Worm (Caenorhabditis elegans): ENCODE results near the gene epic-1.
A peak's percentile ranks its signal among the peaks of the same experiment; 100 is the strongest.

Gene epic-1

DNA sequence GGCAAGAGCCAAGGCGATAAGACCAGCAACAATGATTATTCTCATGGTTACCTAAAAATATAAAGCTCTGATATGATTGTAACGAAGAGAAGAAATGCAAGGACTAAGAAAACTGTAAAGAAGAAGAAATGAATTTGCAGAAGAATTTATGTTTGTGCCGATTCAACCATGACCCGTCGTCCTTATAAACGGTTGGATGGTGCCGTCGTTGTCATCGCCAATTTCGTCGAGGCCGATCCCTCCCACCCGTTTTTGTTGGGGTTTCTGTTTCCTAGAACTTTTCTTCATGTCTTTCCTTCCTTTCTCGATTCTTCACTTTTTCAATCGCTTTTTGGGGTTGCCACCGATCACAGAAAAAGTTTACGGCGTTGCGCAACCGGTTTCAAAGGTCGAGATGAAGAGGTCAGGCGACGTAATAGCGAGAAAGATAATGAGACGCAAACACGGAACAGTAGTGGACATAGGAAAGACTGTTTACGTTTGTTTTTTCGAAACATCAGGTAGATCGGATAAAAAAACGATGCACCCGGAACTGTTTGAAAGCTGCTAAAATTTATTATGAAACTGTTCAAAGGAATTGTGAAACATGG lies at the start of gene epic-1:
Gene epic-1, minus strand, starts transcription at position 51 of the 590 bp plus-strand sequence.
- TF ChIP-seq attf-4 (tag; optimal IDR thresholded peaks at IDR 0.05) (no peak), saeg-2 (GFP tag; IDR thresholded peaks at IDR 0.05) (no peak), madf-9 (GFP tag; conservative IDR thresholded peaks at IDR 0.05) (no peak), dpl-1 (GFP tag; optimal IDR thresholded peaks at IDR 0.05) (no peak), egl-27 (tag; optimal IDR thresholded peaks at IDR 0.05) (no peak), aha-1 (tag) (peak; percentile 55), ZK546.5 (tag; optimal IDR thresholded peaks at IDR 0.05) (no peak), hif-1 (tag; optimal IDR thresholded peaks at IDR 0.05) (no peak), tag-97 (GFP tag; IDR thresholded peaks at IDR 0.05) (no peak), ztf-11 (tag; optimal IDR thresholded peaks at IDR 0.05) (no peak), mep-1 (tag; optimal IDR thresholded peaks at IDR 0.05) (peak; percentile 33), nhr-111 (GFP tag; optimal IDR thresholded peaks at IDR 0.05) (no peak), lin-38 (GFP tag; IDR thresholded peaks at IDR 0.05) (no peak), set-16 (GFP tag; IDR thresholded peaks at IDR 0.05) (no peak), unc-130 (GFP tag; optimal IDR thresholded peaks at IDR 0.05) (no peak), dmd-6 (GFP tag; IDR thresholded peaks at IDR 0.05) (peak; percentile 32; the same call in 1 of the 2 replicates), dve-1 (tag; optimal IDR thresholded peaks at IDR 0.05; ENCODE audit: insufficient read depth) (peak; percentile 18), pqm-1 (tag; optimal IDR thresholded peaks at IDR 0.05) (no peak), daf-12 (tag; optimal IDR thresholded peaks at IDR 0.05) (no peak), mes-2 (tag; optimal IDR thresholded peaks at IDR 0.05; ENCODE audit: poor library complexity, severe bottlenecking) (no peak), nhr-25 (tag; optimal IDR thresholded peaks at IDR 0.05; ENCODE audit: borderline replicate concordance, insufficient read depth) (peak; percentile 64), ctbp-1 (GFP tag; IDR thresholded peaks at IDR 0.05) (no peak), hlh-11 (tag; optimal IDR thresholded peaks at IDR 0.05) (peak; percentile 55), hlh-30 (tag; optimal IDR thresholded peaks at IDR 0.05; ENCODE audit: insufficient read depth) (peak; percentile 37), mdl-1 (tag; optimal IDR thresholded peaks at IDR 0.05) (peak in 1 of 2 experiments; percentile 14), rbr-2 (tag; optimal IDR thresholded peaks at IDR 0.05) (no peak), fkh-10 (GFP tag; optimal IDR thresholded peaks at IDR 0.05) (no peak), ztf-7 (tag; optimal IDR thresholded peaks at IDR 0.05) (no peak), spr-3 (GFP tag; optimal IDR thresholded peaks at IDR 0.05) (no peak), ceh-28 (tag; optimal IDR thresholded peaks at IDR 0.05) (no peak), nhr-28 (tag; optimal IDR thresholded peaks at IDR 0.05) (peak; percentile 31), madf-5 (GFP tag; IDR thresholded peaks at IDR 0.05) (no peak), F44E2.7 (GFP tag; IDR thresholded peaks at IDR 0.05) (no peak)

DNA sequence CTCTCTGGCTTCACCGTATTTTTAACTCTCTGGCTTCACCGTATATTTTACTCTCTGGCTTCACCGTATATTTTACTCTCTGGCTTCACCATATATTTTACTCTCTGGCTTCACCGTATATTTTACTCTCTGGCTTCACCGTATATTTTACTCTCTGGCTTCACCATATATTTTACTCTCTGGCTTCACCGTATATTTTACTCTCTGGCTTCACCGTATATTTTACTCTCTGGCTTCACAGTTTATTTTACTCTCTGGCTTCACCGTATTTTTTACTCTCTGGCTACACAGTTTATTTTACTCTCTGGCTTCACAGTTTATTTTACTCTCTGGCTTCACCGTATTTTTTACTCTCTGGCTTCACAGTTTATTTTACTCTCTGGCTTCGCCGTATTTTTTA lies 21.0 kb upstream of the epic-1 start:
- TF ChIP-seq set-16 (GFP tag; IDR thresholded peaks at IDR 0.05), result peak; percentile 41; the same call in 1 of the 2 replicates

DNA sequence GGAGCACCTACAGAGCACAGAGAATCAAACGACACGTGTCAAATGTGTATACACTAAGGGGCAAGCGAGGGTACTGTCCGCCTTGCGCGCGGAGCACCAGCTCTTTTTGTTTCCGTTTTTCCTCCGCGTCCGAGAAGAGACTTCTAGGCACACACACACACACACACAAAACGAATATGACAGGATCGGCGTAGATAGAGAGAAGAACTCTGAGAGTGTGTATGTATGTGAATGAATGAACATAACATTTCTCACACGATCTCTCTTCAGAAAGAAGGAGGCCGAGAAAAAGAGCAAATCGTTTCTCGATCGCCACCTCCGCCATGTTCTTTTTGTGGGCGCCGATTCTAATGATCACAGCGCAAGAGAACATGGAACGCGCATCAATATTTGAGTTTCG lies 19.0 kb upstream of the epic-1 start, which contains the start of gene nas-6:
Gene nas-6, minus strand, starts transcription at position 101 of the 400 bp plus-strand sequence.
- no peak for TF ChIP-seq F37D6.2 (tag; optimal IDR thresholded peaks at IDR 0.05)
- no peak for TF ChIP-seq dmd-6 (GFP tag; IDR thresholded peaks at IDR 0.05)
- TF ChIP-seq F49E8.2 (tag; optimal IDR thresholded peaks at IDR 0.05; ENCODE audit: borderline replicate concordance), result no peak
- TF ChIP-seq cey-2 (tag; optimal IDR thresholded peaks at IDR 0.05; ENCODE audit: borderline replicate concordance, insufficient read depth), result no peak
- TF ChIP-seq madf-5 (GFP tag; IDR thresholded peaks at IDR 0.05), result no peak
- no peak for TF ChIP-seq lin-15B (tag; optimal IDR thresholded peaks at IDR 0.05)
- no peak for TF ChIP-seq vab-7 (GFP tag; IDR thresholded peaks at IDR 0.05)
- TF ChIP-seq php-3 (GFP tag; IDR thresholded peaks at IDR 0.05), result no peak
- no peak for TF ChIP-seq egl-43 (GFP tag; IDR thresholded peaks at IDR 0.05)
- TF ChIP-seq unc-39 (tag; optimal IDR thresholded peaks at IDR 0.05), result no peak
- no peak for TF ChIP-seq T26A8.4 (GFP tag; IDR thresholded peaks at IDR 0.05)
- no peak for TF ChIP-seq ZK337.2 (GFP tag; IDR thresholded peaks at IDR 0.05)
- no peak for TF ChIP-seq Y105C5A.15 (GFP tag; IDR thresholded peaks at IDR 0.05)
- no peak for TF ChIP-seq dmd-8 (GFP tag; IDR thresholded peaks at IDR 0.05)
- TF ChIP-seq attf-4 (tag; optimal IDR thresholded peaks at IDR 0.05), result no peak
- no peak for TF ChIP-seq zip-2 (tag; optimal IDR thresholded peaks at IDR 0.05)

Measured in whole organism, L4 larva.